Worm (Caenorhabditis elegans): ENCODE measurements around the gene K02D10.4.

The K02D10.4 gene

ce11 chrIII:8815699-8816098, 35.9 kb upstream of the K02D10.4 start (continued):
- peak; percentile 36 for TF ChIP-seq unc-130 (tag; optimal IDR thresholded peaks at IDR 0.05)
- TF ChIP-seq ceh-88 (GFP tag; IDR thresholded peaks at IDR 0.05): no peak
- no peak for TF ChIP-seq fkh-10 (GFP tag; optimal IDR thresholded peaks at IDR 0.05)
- TF ChIP-seq dpl-1 (GFP tag; optimal IDR thresholded peaks at IDR 0.05): no peak
- TF ChIP-seq hlh-4 (tag; optimal IDR thresholded peaks at IDR 0.05): no peak
- no peak for TF ChIP-seq mef-2 (tag; optimal IDR thresholded peaks at IDR 0.05)
- no peak for TF ChIP-seq lin-13 (GFP tag; optimal IDR thresholded peaks at IDR 0.05)
- TF ChIP-seq skn-1 (tag; optimal IDR thresholded peaks at IDR 0.05): no peak
- TF ChIP-seq snu-23 (GFP tag; optimal IDR thresholded peaks at IDR 0.05): peak; percentile 35
- no peak for TF ChIP-seq vab-15 (tag; optimal IDR thresholded peaks at IDR 0.05)
- peak; percentile 58 for TF ChIP-seq nhr-71 (tag; optimal IDR thresholded peaks at IDR 0.05)
- TF ChIP-seq unc-62 (GFP tag; optimal IDR thresholded peaks at IDR 0.05): no peak

ce11 chrIII:8811111-8811510, 31.3 kb upstream of the K02D10.4 start:
- TF ChIP-seq vab-15 (tag; optimal IDR thresholded peaks at IDR 0.05) (no peak), ceh-63 (GFP tag; optimal IDR thresholded peaks at IDR 0.05) (no peak), lin-14 (GFP tag; optimal IDR thresholded peaks at IDR 0.05) (peak; percentile 53), mdl-1 (tag; optimal IDR thresholded peaks at IDR 0.05) (no peak), fkh-10 (GFP tag; optimal IDR thresholded peaks at IDR 0.05) (peak; percentile 36)

ce11 chrIII:8809245-8809971, 29.6 kb upstream of the K02D10.4 start, which contains the start of gene prx-19:
Gene prx-19 (minus strand): TSS chrIII:8809295.
- TF ChIP-seq unc-30 (tag; optimal IDR thresholded peaks at IDR 0.05): no peak
- no peak for TF ChIP-seq nhr-28 (tag; optimal IDR thresholded peaks at IDR 0.05)
- no peak for TF ChIP-seq ztf-4 (tag; optimal IDR thresholded peaks at IDR 0.05)
- TF ChIP-seq nhr-47 (tag; optimal IDR thresholded peaks at IDR 0.05): peak; percentile 54
- TF ChIP-seq lin-39 (tag; optimal IDR thresholded peaks at IDR 0.05): peak; percentile 11
- TF ChIP-seq dpl-1 (GFP tag; optimal IDR thresholded peaks at IDR 0.05): peak; percentile 90 to 94 (median 93)
- TF ChIP-seq nhr-90 (tag; optimal IDR thresholded peaks at IDR 0.05; ENCODE audit: poor library complexity): peak; percentile 47
- TF ChIP-seq egl-27 (tag; optimal IDR thresholded peaks at IDR 0.05): no peak
- TF ChIP-seq ceh-88 (GFP tag; IDR thresholded peaks at IDR 0.05): no peak
- TF ChIP-seq ets-5 (GFP tag; IDR thresholded peaks at IDR 0.05): no peak
- no peak for TF ChIP-seq jun-1 (tag; optimal IDR thresholded peaks at IDR 0.05)
- TF ChIP-seq blmp-1 (tag; optimal IDR thresholded peaks at IDR 0.05): peak; percentile 54
- TF ChIP-seq snpc-4 (tag; optimal IDR thresholded peaks at IDR 0.05): peak; percentile 22
- TF ChIP-seq rnt-1 (tag; optimal IDR thresholded peaks at IDR 0.05): peak; percentile 57
- TF ChIP-seq Y116A8C.19 (tag; optimal IDR thresholded peaks at IDR 0.05; ENCODE audit: borderline replicate concordance): no peak
- TF ChIP-seq unc-62 (GFP tag; optimal IDR thresholded peaks at IDR 0.05): no peak
- TF ChIP-seq lin-13 (GFP tag; optimal IDR thresholded peaks at IDR 0.05): no peak
- TF ChIP-seq swsn-7 (tag; optimal IDR thresholded peaks at IDR 0.05): peak; percentile 39
- peak; percentile 44 for TF ChIP-seq F16B12.6 (tag; optimal IDR thresholded peaks at IDR 0.05)
- TF ChIP-seq egl-13 (tag; optimal IDR thresholded peaks at IDR 0.05): no peak
- peak in 1 of 6 experiments; percentile 45 for TF ChIP-seq elt-3 (tag; optimal IDR thresholded peaks at IDR 0.05)
- no peak for TF ChIP-seq vab-15 (tag; optimal IDR thresholded peaks at IDR 0.05)
- TF ChIP-seq efl-1 (optimal IDR thresholded peaks at IDR 0.05): peak; percentile 90 to 95
- peak; percentile 95 to 100 for TF ChIP-seq efl-1 (GFP tag; optimal IDR thresholded peaks at IDR 0.05 in 1 of 2)
- peak; percentile 46 for TF ChIP-seq lin-15B (tag; optimal IDR thresholded peaks at IDR 0.05)
- peak; percentile 49 for TF ChIP-seq tbx-2 (tag; optimal IDR thresholded peaks at IDR 0.05)
- peak; percentile 68 for TF ChIP-seq nhr-20 (tag; optimal IDR thresholded peaks at IDR 0.05)
- TF ChIP-seq fkh-8 (tag; optimal IDR thresholded peaks at IDR 0.05): no peak
- TF ChIP-seq pqm-1 (tag; optimal IDR thresholded peaks at IDR 0.05): no peak
- peak in 1 of 2 experiments; percentile 38 for TF ChIP-seq mdl-1 (tag; optimal IDR thresholded peaks at IDR 0.05)
- no peak for TF ChIP-seq pax-3 (tag; optimal IDR thresholded peaks at IDR 0.05)
- no peak for TF ChIP-seq ceh-90 (tag; optimal IDR thresholded peaks at IDR 0.05)
- TF ChIP-seq lin-35 (GFP tag; optimal IDR thresholded peaks at IDR 0.05): peak; percentile 94 to 98
- peak; percentile 41 for TF ChIP-seq nhr-19 (GFP tag; conservative IDR thresholded peaks at IDR 0.05)
- TF ChIP-seq nhr-76 (tag; optimal IDR thresholded peaks at IDR 0.05): no peak
- TF ChIP-seq nhr-85 (tag): peak; percentile 38
- peak; percentile 21 for TF ChIP-seq unc-130 (tag; optimal IDR thresholded peaks at IDR 0.05)
- peak; percentile 68 for TF ChIP-seq skn-1 (tag; optimal IDR thresholded peaks at IDR 0.05)
- TF ChIP-seq snu-23 (GFP tag; optimal IDR thresholded peaks at IDR 0.05): peak; percentile 59
- TF ChIP-seq dsc-1 (tag; optimal IDR thresholded peaks at IDR 0.05): peak; percentile 45
- TF ChIP-seq lin-14 (GFP tag; optimal IDR thresholded peaks at IDR 0.05): peak; percentile 32
